Worm (Caenorhabditis elegans) whole organism, late embryonic: ENCODE results near the gene C34E10.10.

Experiments used
- C08G9.2 ChIP-seq: sonication (generic microtip); optimal IDR thresholded peaks from 2 replicates; lab custom pipeline; 2016; ENCODE audit warnings: mild to moderate bottlenecking, missing genetic modification characterization, moderate library complexity, missing compliant biosample characterization
- F13H6.1 ChIP-seq: sonication (generic microtip); optimal IDR thresholded peaks from 2 replicates; lab custom pipeline; 2016; ENCODE audit warnings: missing genetic modification characterization, missing compliant biosample characterization
- ahr-1 ChIP-seq: sonication (generic microtip); optimal IDR thresholded peaks from 2 replicates; lab custom pipeline; 2016; ENCODE audit warnings: missing genetic modification characterization, missing compliant biosample characterization
- ama-1 ChIP-seq: fragments of 150-350 bp; optimal IDR thresholded peaks from 2 replicates; lab custom pipeline; 2014
- ceh-18 ChIP-seq: sonication (generic microtip); optimal IDR thresholded peaks from 2 replicates; lab custom pipeline; 2016; ENCODE audit warnings: missing genetic modification characterization, missing compliant biosample characterization
- ceh-19 ChIP-seq: fragments of 200-800 bp; sonication (Bioruptor generic); optimal IDR thresholded peaks from 2 replicates; lab custom pipeline; 2018; ENCODE audit warnings: mild to moderate bottlenecking, missing genetic modification characterization, missing compliant biosample characterization
- ceh-22 ChIP-seq: sonication (generic microtip); optimal IDR thresholded peaks from 2 replicates; lab custom pipeline; 2017; ENCODE audit warnings: missing biosample characterization, missing genetic modification characterization
- ceh-24 ChIP-seq: sonication (generic microtip); optimal IDR thresholded peaks from 2 replicates; lab custom pipeline; 2016; ENCODE audit warnings: mild to moderate bottlenecking, missing genetic modification characterization, missing compliant biosample characterization
- ceh-30 ChIP-seq: fragments of 150-350 bp; optimal IDR thresholded peaks from 2 replicates; lab custom pipeline; 2014; ENCODE audit warnings: missing biosample characterization, missing genetic modification characterization
- ceh-31 ChIP-seq: sonication (generic microtip); optimal IDR thresholded peaks from 2 replicates; lab custom pipeline; 2016; ENCODE audit warnings: missing genetic modification characterization, missing compliant biosample characterization
- ceh-9 ChIP-seq: sonication (generic microtip); optimal IDR thresholded peaks from 2 replicates; lab custom pipeline; 2016; ENCODE audit warnings: mild to moderate bottlenecking, missing genetic modification characterization, inconsistent platforms, missing compliant biosample characterization
- che-1 ChIP-seq: sonication (generic microtip); optimal IDR thresholded peaks from 2 replicates; lab custom pipeline; 2016; ENCODE audit warnings: mild to moderate bottlenecking, missing genetic modification characterization, missing compliant biosample characterization
- dmd-4 ChIP-seq: sonication (generic microtip); optimal IDR thresholded peaks from 2 replicates; lab custom pipeline; 2016; ENCODE audit warnings: borderline replicate concordance, missing genetic modification characterization, missing compliant biosample characterization
- dve-1 ChIP-seq: sonication (generic microtip); optimal IDR thresholded peaks from 2 replicates; lab custom pipeline; 2017; ENCODE audit warnings: antibody characterized with exemption, mild to moderate bottlenecking, missing genetic modification characterization, missing compliant biosample characterization
- elt-2 ChIP-seq: sonication (generic microtip); optimal IDR thresholded peaks from 2 replicates; lab custom pipeline; 2016; ENCODE audit warnings: missing genetic modification reagents, missing genetic modification characterization, missing compliant biosample characterization
- elt-4 ChIP-seq: sonication (generic microtip); optimal IDR thresholded peaks from 2 replicates; lab custom pipeline; 2016; ENCODE audit warnings: missing genetic modification characterization, missing compliant biosample characterization
- eyg-1 ChIP-seq: sonication (generic microtip); optimal IDR thresholded peaks from 2 replicates; lab custom pipeline; 2016; ENCODE audit warnings: missing genotype, missing genetic modification characterization, missing compliant biosample characterization
- fkh-6 ChIP-seq: sonication (generic microtip); optimal IDR thresholded peaks from 2 replicates; lab custom pipeline; 2016; ENCODE audit warnings: missing genetic modification characterization, missing compliant biosample characterization
- gmeb-2 ChIP-seq: sonication (generic microtip); optimal IDR thresholded peaks from 2 replicates; lab custom pipeline; 2016; ENCODE audit warnings: missing genetic modification characterization, inconsistent platforms, missing compliant biosample characterization
- hlh-13 ChIP-seq: fragments of 200-800 bp; sonication (Bioruptor generic); optimal IDR thresholded peaks from 2 replicates; lab custom pipeline; 2018; ENCODE audit warnings: mild to moderate bottlenecking, missing genetic modification characterization, missing compliant biosample characterization
- hlh-30 ChIP-seq: sonication (generic microtip); optimal IDR thresholded peaks from 2 replicates; lab custom pipeline; 2017; ENCODE audit warnings: antibody characterized with exemption, missing genetic modification characterization, missing compliant biosample characterization; ENCODE audit not compliant: insufficient read depth
- hlh-6 ChIP-seq: sonication (generic microtip); optimal IDR thresholded peaks from 2 replicates; lab custom pipeline; 2016; ENCODE audit warnings: missing genotype, missing genetic modification characterization, missing compliant biosample characterization
- hlh-8 ChIP-seq: sonication (generic microtip); optimal IDR thresholded peaks from 2 replicates; lab custom pipeline; 2016; ENCODE audit warnings: missing genotype, missing genetic modification characterization, missing compliant biosample characterization
- lin-11 ChIP-seq: fragments of 200-800 bp; sonication (Bioruptor generic); optimal IDR thresholded peaks from 2 replicates; lab custom pipeline; 2018; ENCODE audit warnings: mild to moderate bottlenecking, missing genetic modification characterization, missing compliant biosample characterization
- mec-3 ChIP-seq: sonication (generic microtip); optimal IDR thresholded peaks from 2 replicates; lab custom pipeline; 2016; ENCODE audit warnings: borderline replicate concordance, missing genetic modification characterization, missing compliant biosample characterization
- nfya-1 ChIP-seq: sonication (generic microtip); optimal IDR thresholded peaks from 2 replicates; lab custom pipeline; 2017; ENCODE audit warnings: missing genetic modification characterization, mild to moderate bottlenecking, missing compliant biosample characterization, antibody characterized with exemption, moderate library complexity
- nhr-232 ChIP-seq: sonication (generic microtip); optimal IDR thresholded peaks from 2 replicates; lab custom pipeline; 2016; ENCODE audit warnings: missing genetic modification characterization, missing compliant biosample characterization
- npax-4 ChIP-seq: sonication (generic microtip); optimal IDR thresholded peaks from 2 replicates; lab custom pipeline; 2016; ENCODE audit warnings: missing genetic modification characterization, missing compliant biosample characterization
- odd-2 ChIP-seq: sonication (generic microtip); optimal IDR thresholded peaks from 2 replicates; lab custom pipeline; 2017; ENCODE audit warnings: antibody characterized with exemption, mild to moderate bottlenecking, missing genetic modification characterization, missing compliant biosample characterization
- pat-9 ChIP-seq: fragments of 200-800 bp; sonication (Bioruptor generic); optimal IDR thresholded peaks from 2 replicates; lab custom pipeline; 2018; ENCODE audit warnings: mild to moderate bottlenecking, missing genetic modification characterization, moderate library complexity, missing compliant biosample characterization
- pha-4 ChIP-seq: fragments of 150-350 bp; optimal IDR thresholded peaks from 2 replicates; lab custom pipeline; 2018; ENCODE audit warnings: missing biosample characterization, missing genetic modification reagents, missing genetic modification characterization
- pros-1 ChIP-seq: fragments of 150-350 bp; optimal IDR thresholded peaks from 2 replicates; lab custom pipeline; 2014; ENCODE audit warnings: missing biosample characterization, missing genetic modification reagents, missing genetic modification characterization
- rnt-1 ChIP-seq: sonication (generic microtip); optimal IDR thresholded peaks from 2 replicates; lab custom pipeline; 2016; ENCODE audit warnings: missing genetic modification characterization, missing compliant biosample characterization
- syd-9 ChIP-seq: sonication (generic microtip); optimal IDR thresholded peaks from 2 replicates; lab custom pipeline; 2016; ENCODE audit warnings: mild to moderate bottlenecking, missing genetic modification characterization, moderate library complexity, missing compliant biosample characterization
- tbx-7 ChIP-seq: sonication (generic microtip); optimal IDR thresholded peaks from 2 replicates; lab custom pipeline; 2016; ENCODE audit warnings: missing genotype, missing genetic modification characterization, missing compliant biosample characterization
- ttx-3 ChIP-seq: sonication (generic microtip); optimal IDR thresholded peaks from 2 replicates; lab custom pipeline; 2016; ENCODE audit warnings: missing genetic modification reagents, missing genetic modification characterization, missing compliant biosample characterization
- unc-55 ChIP-seq: sonication (generic microtip); optimal IDR thresholded peaks from 2 replicates; lab custom pipeline; 2017; ENCODE audit warnings: missing biosample characterization, missing genetic modification reagents, missing genetic modification characterization
- ztf-16 ChIP-seq: sonication (generic microtip); optimal IDR thresholded peaks from 2 replicates; lab custom pipeline; 2017; ENCODE audit warnings: missing genetic modification characterization, missing compliant biosample characterization

The C34E10.10 gene

ce11 chrIII:5241854-5242253 lies 14.2 kb upstream of the C34E10.10 start:
- TF ChIP-seq hlh-30 (no peak), unc-55 (GFP tag; lab: Kevin White, UChicago) (no peak), fkh-6 (tag; lab: Kevin White, UChicago) (no peak), ahr-1 (tag; lab: Kevin White, UChicago) (no peak), C08G9.2 (no peak), odd-2 (tag; lab: Kevin White, UChicago) (no peak), pat-9 (no peak), elt-2 (tag; lab: Kevin White, UChicago) (no peak), dve-1 (tag; lab: Kevin White, UChicago) (no peak), hlh-6 (tag; lab: Kevin White, UChicago) (no peak), ceh-22 (tag; lab: Kevin White, UChicago) (no peak), ceh-30 (tag; lab: Kevin White, UChicago) (no peak), ceh-9 (tag; lab: Kevin White, UChicago) (no peak), eyg-1 (tag; lab: Kevin White, UChicago) (no peak), nhr-232 (no peak), pha-4 (tag; lab: Kevin White, UChicago) (no peak), elt-4 (tag; lab: Kevin White, UChicago) (no peak), ttx-3 (no peak), ceh-24 (tag; lab: Kevin White, UChicago) (no peak), hlh-8 (tag; lab: Kevin White, UChicago) (no peak)
- TF ChIP-seq, all 69 proteins: peak for 0

ce11 chrIII:5236104-5236503 lies 8.4 kb upstream of the C34E10.10 start, which contains the start of gene prx-10:
TSS of gene prx-10 (plus strand) at chrIII:5236404.
- TF ChIP-seq pat-9, result no peak
- no peak for TF ChIP-seq hlh-6 (tag; lab: Kevin White, UChicago)
- no peak for TF ChIP-seq npax-4 (tag; lab: Kevin White, UChicago)
- no peak for TF ChIP-seq eyg-1 (tag; lab: Kevin White, UChicago)
- no peak for TF ChIP-seq F13H6.1 (tag; lab: Kevin White, UChicago)
- TF ChIP-seq hlh-30, result no peak
- TF ChIP-seq pha-4 (tag; lab: Kevin White, UChicago), result no peak
- no peak for TF ChIP-seq syd-9
- TF ChIP-seq hlh-13 (GFP tag; lab: Kevin White, UChicago), result no peak
- no peak for TF ChIP-seq tbx-7 (tag; lab: Kevin White, UChicago)
- TF ChIP-seq ceh-9 (tag; lab: Kevin White, UChicago), result no peak
- no peak for TF ChIP-seq nfya-1 (tag; lab: Kevin White, UChicago)
- TF ChIP-seq che-1 (tag; lab: Kevin White, UChicago), result no peak
- TF ChIP-seq hlh-8 (tag; lab: Kevin White, UChicago), result no peak
- no peak for TF ChIP-seq fkh-6 (tag; lab: Kevin White, UChicago)
- TF ChIP-seq dve-1 (tag; lab: Kevin White, UChicago), result no peak
- TF ChIP-seq rnt-1 (tag; lab: Kevin White, UChicago), result no peak
- no peak for TF ChIP-seq ceh-18
- no peak for TF ChIP-seq ztf-16 (tag; lab: Kevin White, UChicago)
- TF ChIP-seq ama-1 (lab: Kevin White, UChicago), result no peak

ce11 chrIII:5234312-5234711 lies 6.6 kb upstream of the C34E10.10 start, which contains the start of gene mrps-26:
TSS of gene mrps-26 (plus strand) at chrIII:5234612.
- TF ChIP-seq nfya-1 (tag; lab: Kevin White, UChicago), result no peak
- TF ChIP-seq ceh-24 (tag; lab: Kevin White, UChicago), result no peak
- TF ChIP-seq mec-3 (tag; lab: Kevin White, UChicago), result no peak
- no peak for TF ChIP-seq lin-11 (tag; lab: Kevin White, UChicago)
- TF ChIP-seq gmeb-2 (tag; lab: Kevin White, UChicago), result no peak
- TF ChIP-seq hlh-6 (tag; lab: Kevin White, UChicago), result no peak
- TF ChIP-seq pros-1 (tag; lab: Kevin White, UChicago), result no peak
- TF ChIP-seq eyg-1 (tag; lab: Kevin White, UChicago), result no peak
- TF ChIP-seq dmd-4 (tag; lab: Kevin White, UChicago), result no peak
- no peak for TF ChIP-seq ceh-31 (tag; lab: Kevin White, UChicago)
- no peak for TF ChIP-seq F13H6.1 (tag; lab: Kevin White, UChicago)
- no peak for TF ChIP-seq hlh-13 (GFP tag; lab: Kevin White, UChicago)
- TF ChIP-seq fkh-6 (tag; lab: Kevin White, UChicago), result no peak
- no peak for TF ChIP-seq ceh-19 (GFP tag; lab: Kevin White, UChicago)
- TF ChIP-seq, all 69 proteins: peak for 0
